Worm (Caenorhabditis elegans) whole organism, L4/young adult: ENCODE data around the gene dct-12.

ENCODE experiments used
- W03F9.2 ChIP-seq: fragments of 150-350 bp; optimal IDR thresholded peaks from 2 replicates; lab custom pipeline; 2014; ENCODE audit warnings: missing biosample characterization, missing genetic modification characterization
- dao-5 ChIP-seq: sonication (generic microtip); optimal IDR thresholded peaks from 2 replicates; lab custom pipeline; 2016; ENCODE audit warnings: missing genotype, missing genetic modification characterization, moderate library complexity, missing compliant biosample characterization

ce11 chrII:12385815-12386214, 46.4 kb downstream of the dct-12 start:
- TF ChIP-seq W03F9.2 (tag; lab: Kevin White, UChicago) = no peak
- TF ChIP-seq dao-5 (tag; lab: Kevin White, UChicago) = no peak
